Worm (Caenorhabditis elegans) whole organism, young adult: Measurements from ENCODE around the gene cpr-8.

Experiments
- C17E4.6 ChIP-seq: fragments of 200-800 bp; sonication (Bioruptor generic); IDR thresholded peaks from 2 replicates; pipeline ENCODE4 v1.3.6; 2022; ENCODE audit warnings: missing genetic modification reagents, missing genetic modification characterization, missing compliant biosample characterization
- ccch-3 ChIP-seq: fragments of 200-800 bp; sonication (Bioruptor generic); optimal IDR thresholded peaks from 2 replicates; lab custom pipeline; 2018; ENCODE audit warnings: mild to moderate bottlenecking, missing genetic modification characterization, missing compliant biosample characterization
- ceh-40 ChIP-seq: fragments of 200-800 bp; sonication (Bioruptor generic); IDR thresholded peaks from 2 replicates; pipeline ENCODE4 v1.3.6; 2022; ENCODE audit warnings: missing genetic modification characterization, missing compliant biosample characterization
- die-1 ChIP-seq: sonication (generic microtip); optimal IDR thresholded peaks from 2 replicates; lab custom pipeline; 2016; ENCODE audit warnings: missing genotype, mild to moderate bottlenecking, missing genetic modification characterization, missing compliant biosample characterization
- lin-35 ChIP-seq, 3 experiments: fragments of 150-350 bp in 2 of 3; sonication (generic microtip) in 1 of 3; optimal IDR thresholded peaks; 2 replicates each; lab custom pipeline; 2014 to 2018; ENCODE audit warnings: missing biosample characterization in 3 of 3, missing genetic modification characterization in 3 of 3, missing genetic modification reagents in 3 of 3
- tlf-1 ChIP-seq: fragments of 200-800 bp; sonication (Bioruptor generic); optimal IDR thresholded peaks from 2 replicates; lab custom pipeline; 2018; ENCODE audit warnings: mild to moderate bottlenecking, missing genetic modification characterization, missing compliant biosample characterization

- TF ChIP-seq C17E4.6 (no peak), ccch-3 (GFP tag; lab: Kevin White, UChicago) (no peak), tlf-1 (GFP tag; lab: Kevin White, UChicago) (no peak), die-1 (tag; lab: Kevin White, UChicago) (no peak), lin-35 (GFP tag; optimal IDR thresholded peaks at IDR 0.05; lab: Kevin White, UChicago) (no peak), ceh-40 (no peak)
These were observed 7.0 kb downstream of the cpr-8 start, which contains the start of gene cutl-22 for ce11 chrV:1141433-1141832.
